Worm (Caenorhabditis elegans): ENCODE measurements around the gene mrpl-50.

Gene mrpl-50

ce11 chrII:8929771-8930170 is at the start of gene mrpl-50:
TSS of gene mrpl-50 (plus strand) at chrII:8929841.
- TF ChIP-seq gmeb-2 (tag; optimal IDR thresholded peaks at IDR 0.05) (no peak), ceh-2 (tag; optimal IDR thresholded peaks at IDR 0.05) (no peak), unc-55 (GFP tag; optimal IDR thresholded peaks at IDR 0.05) (no peak), dve-1 (tag; optimal IDR thresholded peaks at IDR 0.05) (no peak), ceh-34 (tag; optimal IDR thresholded peaks at IDR 0.05) (no peak), npax-4 (tag; optimal IDR thresholded peaks at IDR 0.05) (no peak), pat-9 (tag; optimal IDR thresholded peaks at IDR 0.05) (no peak), pros-1 (tag; optimal IDR thresholded peaks at IDR 0.05) (no peak), C38D4.7 (GFP tag; optimal IDR thresholded peaks at IDR 0.05) (no peak), nhr-11 (tag; optimal IDR thresholded peaks at IDR 0.05) (no peak), ceh-19 (GFP tag; optimal IDR thresholded peaks at IDR 0.05) (no peak), unc-86 (tag; optimal IDR thresholded peaks at IDR 0.05) (no peak), pax-1 (tag; optimal IDR thresholded peaks at IDR 0.05) (no peak), rnt-1 (tag; optimal IDR thresholded peaks at IDR 0.05) (no peak), ahr-1 (tag; optimal IDR thresholded peaks at IDR 0.05) (no peak), ceh-14 (tag; optimal IDR thresholded peaks at IDR 0.05) (no peak), ttx-3 (tag; optimal IDR thresholded peaks at IDR 0.05) (no peak)

- no peak for TF ChIP-seq ceh-2 (tag; optimal IDR thresholded peaks at IDR 0.05)
- TF ChIP-seq mec-3 (tag; optimal IDR thresholded peaks at IDR 0.05; ENCODE audit: borderline replicate concordance), result no peak
- no peak for TF ChIP-seq unc-42 (tag; optimal IDR thresholded peaks at IDR 0.05)
- TF ChIP-seq ceh-9 (tag; optimal IDR thresholded peaks at IDR 0.05), result no peak
- TF ChIP-seq elt-2 (tag; optimal IDR thresholded peaks at IDR 0.05), result no peak
- no peak for TF ChIP-seq che-1 (tag; optimal IDR thresholded peaks at IDR 0.05)
- TF ChIP-seq ceh-34 (tag; optimal IDR thresholded peaks at IDR 0.05), result no peak
Measured at ce11 chrII:8883559-8883958, 46.1 kb upstream of the mrpl-50 start, which contains the start of gene rha-1. TSS of gene rha-1 (minus strand) at chrII:8883659.

ce11 chrII:8884262-8884949 is 45.2 kb upstream of the mrpl-50 start, which contains the start of the genes T07D4.5 and ddx-19:
TSS of gene T07D4.5 (minus strand) at chrII:8884332.
TSS of gene ddx-19 (plus strand) at chrII:8884899.
- TF ChIP-seq nfya-1 (tag; optimal IDR thresholded peaks at IDR 0.05), result no peak
- no peak for TF ChIP-seq pat-9 (tag; optimal IDR thresholded peaks at IDR 0.05)
- no peak for TF ChIP-seq eyg-1 (tag; optimal IDR thresholded peaks at IDR 0.05)
- TF ChIP-seq nhr-232 (tag; optimal IDR thresholded peaks at IDR 0.05), result no peak
- no peak for TF ChIP-seq ceh-24 (tag; optimal IDR thresholded peaks at IDR 0.05)
- no peak for TF ChIP-seq T23F11.4 (GFP tag; optimal IDR thresholded peaks at IDR 0.05)
- no peak for TF ChIP-seq pag-3 (tag; optimal IDR thresholded peaks at IDR 0.05; ENCODE audit: borderline replicate concordance)
- TF ChIP-seq dve-1 (tag; optimal IDR thresholded peaks at IDR 0.05), result no peak
- TF ChIP-seq pha-2 (tag; optimal IDR thresholded peaks at IDR 0.05), result no peak
- no peak for TF ChIP-seq ttx-3 (tag; optimal IDR thresholded peaks at IDR 0.05)
- TF ChIP-seq Y22D7AL.16 (tag; optimal IDR thresholded peaks at IDR 0.05), result no peak
- no peak for TF ChIP-seq ceh-18 (tag; optimal IDR thresholded peaks at IDR 0.05)

- TF ChIP-seq elt-2 (tag; optimal IDR thresholded peaks at IDR 0.05) (peak; percentile 80), ceh-34 (tag; optimal IDR thresholded peaks at IDR 0.05) (no peak), zip-5 (tag; optimal IDR thresholded peaks at IDR 0.05) (no peak), gmeb-2 (tag; optimal IDR thresholded peaks at IDR 0.05) (no peak)
Measured at ce11 chrII:8889589-8889988, 40.1 kb upstream of the mrpl-50 start.

ce11 chrII:8890017-8890416 is 39.6 kb upstream of the mrpl-50 start:
- TF ChIP-seq elt-2 (tag; optimal IDR thresholded peaks at IDR 0.05), result no peak
- TF ChIP-seq ceh-30 (tag; optimal IDR thresholded peaks at IDR 0.05), result no peak
- TF ChIP-seq ceh-48 (tag; optimal IDR thresholded peaks at IDR 0.05), result no peak
- TF ChIP-seq lim-6 (tag; optimal IDR thresholded peaks at IDR 0.05), result no peak
- no peak for TF ChIP-seq ceh-31 (tag; optimal IDR thresholded peaks at IDR 0.05)
- no peak for TF ChIP-seq pag-3 (tag; optimal IDR thresholded peaks at IDR 0.05; ENCODE audit: borderline replicate concordance)
- no peak for TF ChIP-seq pqm-1 (tag; optimal IDR thresholded peaks at IDR 0.05)
- TF ChIP-seq ceh-24 (tag; optimal IDR thresholded peaks at IDR 0.05), result no peak
- no peak for TF ChIP-seq pha-2 (tag; optimal IDR thresholded peaks at IDR 0.05)
- no peak for TF ChIP-seq C08G9.2 (tag; optimal IDR thresholded peaks at IDR 0.05)
- TF ChIP-seq ceh-22 (tag; optimal IDR thresholded peaks at IDR 0.05), result no peak

Measured in whole organism, late embryonic.